Worm (Caenorhabditis elegans): Measurements from ENCODE around the gene srh-222.

- TF ChIP-seq ref-1 (GFP tag; conservative IDR thresholded peaks at IDR 0.05) (no peak), klf-2 (GFP tag; conservative IDR thresholded peaks at IDR 0.05) (no peak), tab-1 (GFP tag; IDR thresholded peaks at IDR 0.05) (0 out of 2 replicates have a peak, but pooled peaks have one; percentile 54), flt-1 (GFP tag; IDR thresholded peaks at IDR 0.05) (0 out of 2 replicates have a peak, but pooled peaks have one; percentile 26), cog-1 (tag; optimal IDR thresholded peaks at IDR 0.05) (no peak), ztf-23 (GFP tag; IDR thresholded peaks at IDR 0.05) (0 out of 2 replicates have a peak, but pooled peaks have one; percentile 48), ztf-29 (GFP tag; IDR thresholded peaks at IDR 0.05) (no peak), T22C8.4 (GFP tag; IDR thresholded peaks at IDR 0.05) (0 out of 2 replicates have a peak, but pooled peaks have one; percentile 41), med-1 (GFP tag; optimal IDR thresholded peaks at IDR 0.05; ENCODE audit: insufficient read depth) (no peak)
Observed at ce11 chrIV:4014341-4014826, 34.8 kb downstream of the srh-222 start.
